Worm (Caenorhabditis elegans) whole organism, L4 larva: ENCODE results near the gene arrd-11.
A peak's percentile ranks its signal among the peaks of the same experiment; 100 is the strongest.

Experiments used
- ZK337.2 ChIP-seq: fragments of 200-800 bp; sonication (Bioruptor generic); IDR thresholded peaks from 2 replicates; pipeline ENCODE4 v1.3.6; 2022; ENCODE audit warnings: missing genetic modification reagents, missing genetic modification characterization, missing compliant biosample characterization
- ceh-82 ChIP-seq: sonication (generic microtip); optimal IDR thresholded peaks from 2 replicates; lab custom pipeline; 2017; ENCODE audit warnings: missing biosample characterization, missing genetic modification characterization
- dpl-1 ChIP-seq: fragments of 150-350 bp; optimal IDR thresholded peaks from 2 replicates; lab custom pipeline; 2014; ENCODE audit warnings: missing biosample characterization, missing genetic modification reagents, missing genetic modification characterization
- hlh-11 ChIP-seq: fragments of 200-800 bp; sonication (Bioruptor generic); optimal IDR thresholded peaks from 2 replicates; lab custom pipeline; 2018; ENCODE audit warnings: mild to moderate bottlenecking, missing genetic modification characterization, missing compliant biosample characterization
- jun-1 ChIP-seq: fragments of 150-350 bp; optimal IDR thresholded peaks from 2 replicates; lab custom pipeline; 2014; ENCODE audit warnings: missing biosample characterization, missing genetic modification reagents, missing genetic modification characterization
- lsy-2 ChIP-seq, 2 experiments: fragments of 150-350 bp in 1 of 2; sonication (generic microtip) in 1 of 2; optimal IDR thresholded peaks; 2 replicates each; lab custom pipeline; 2014 to 2017; ENCODE audit warnings: missing biosample characterization in 2 of 2, missing genetic modification characterization in 2 of 2
- madf-5 ChIP-seq, 2 experiments: fragments of 200-800 bp; sonication (Bioruptor generic); IDR thresholded peaks; 2 replicates each; pipeline ENCODE4 v1.3.6; 2022; ENCODE audit warnings: missing compliant biosample characterization in 2 of 2, missing genetic modification characterization in 2 of 2
- nhr-237 ChIP-seq: sonication (generic microtip); optimal IDR thresholded peaks from 2 replicates; lab custom pipeline; 2017; ENCODE audit warnings: missing biosample characterization, missing genetic modification characterization
- rbr-2 ChIP-seq: sonication (generic microtip); optimal IDR thresholded peaks from 2 replicates; lab custom pipeline; 2016; ENCODE audit warnings: missing genotype, missing genetic modification characterization, missing compliant biosample characterization
- set-16 ChIP-seq: fragments of 200-800 bp; sonication (Bioruptor generic); IDR thresholded peaks from 2 replicates; pipeline ENCODE4 v1.3.6; 2022; ENCODE audit warnings: missing genetic modification reagents, missing genetic modification characterization, missing compliant biosample characterization
- snpc-4 ChIP-seq: fragments of 150-350 bp; optimal IDR thresholded peaks from 2 replicates; lab custom pipeline; 2014; ENCODE audit warnings: missing biosample characterization, missing genetic modification characterization

- no peak for TF ChIP-seq madf-5 (GFP tag; IDR thresholded peaks at IDR 0.05; lab: Robert Waterston, UW)
- no peak for TF ChIP-seq hlh-11 (tag; lab: Kevin White, UChicago)
- TF ChIP-seq ceh-82 (tag; lab: Kevin White, UChicago) = no peak
- no peak for TF ChIP-seq rbr-2 (tag; lab: Kevin White, UChicago)
- TF ChIP-seq ZK337.2 (GFP tag; lab: Robert Waterston, UW) = no peak
- TF ChIP-seq snpc-4 (tag; lab: Kevin White, UChicago) = no peak
- TF ChIP-seq lsy-2 (tag; optimal IDR thresholded peaks at IDR 0.05; lab: Kevin White, UChicago) = peak in 1 of 2 experiments; percentile 31
- no peak for TF ChIP-seq nhr-237
- peak; percentile 52 for TF ChIP-seq dpl-1 (GFP tag; lab: Kevin White, UChicago)
- TF ChIP-seq set-16 (GFP tag; lab: Robert Waterston, UW) = no peak
- TF ChIP-seq jun-1 (tag; lab: Kevin White, UChicago) = no peak
Measured at ce11 chrII:13725793-13726192, 37.4 kb upstream of the arrd-11 start, which contains the start of the genes Y54G9A.7 and bub-3.
